Worm (Caenorhabditis elegans): ENCODE data around the gene dop-2.

The dop-2 gene

ce11 chrV:9615725-9616124, 7.4 kb downstream of the dop-2 start, which contains the start of gene pqn-63:
pqn-63 (plus strand) TSS chrV:9616031.
- TF ChIP-seq efl-1 (optimal IDR thresholded peaks at IDR 0.05) (no peak), efl-1 (GFP tag; optimal IDR thresholded peaks at IDR 0.05 in 1 of 2) (peak in 1 of 2 experiments; percentile 14), lin-14 (GFP tag; optimal IDR thresholded peaks at IDR 0.05) (no peak), nhr-11 (tag; optimal IDR thresholded peaks at IDR 0.05) (no peak)

ce11 chrV:9616130-9616529, 7.8 kb downstream of the dop-2 start:
- TF ChIP-seq ceh-8 (GFP tag; optimal IDR thresholded peaks at IDR 0.05) = no peak
- TF ChIP-seq alr-1 (tag; optimal IDR thresholded peaks at IDR 0.05; ENCODE audit: borderline replicate concordance) = no peak
- TF ChIP-seq mep-1 (tag; optimal IDR thresholded peaks at IDR 0.05) = no peak
- no peak for TF ChIP-seq elt-2 (tag; optimal IDR thresholded peaks at IDR 0.05)

ce11 chrV:9616687-9617086, 8.3 kb downstream of the dop-2 start:
- TF ChIP-seq nhr-47 (tag; optimal IDR thresholded peaks at IDR 0.05) (no peak), sox-4 (tag; optimal IDR thresholded peaks at IDR 0.05) (no peak), ces-1 (GFP tag; optimal IDR thresholded peaks at IDR 0.05) (no peak), sptf-1 (tag; optimal IDR thresholded peaks at IDR 0.05) (no peak), lin-13 (GFP tag; optimal IDR thresholded peaks at IDR 0.05) (no peak), snu-23 (GFP tag; optimal IDR thresholded peaks at IDR 0.05) (no peak), ets-5 (GFP tag; IDR thresholded peaks at IDR 0.05) (no peak), ceh-88 (GFP tag; IDR thresholded peaks at IDR 0.05) (no peak), ztf-4 (tag; optimal IDR thresholded peaks at IDR 0.05) (no peak), nhr-12 (tag; optimal IDR thresholded peaks at IDR 0.05) (no peak), C34B4.2 (tag; optimal IDR thresholded peaks at IDR 0.05) (no peak), ceh-8 (GFP tag; optimal IDR thresholded peaks at IDR 0.05) (no peak), jun-1 (tag; optimal IDR thresholded peaks at IDR 0.05) (no peak), C04F5.9 (tag; optimal IDR thresholded peaks at IDR 0.05) (no peak), nhr-237 (tag; optimal IDR thresholded peaks at IDR 0.05) (no peak), nhr-71 (tag; optimal IDR thresholded peaks at IDR 0.05) (no peak)

- TF ChIP-seq swsn-7 (tag; optimal IDR thresholded peaks at IDR 0.05) (no peak), isw-1 (GFP tag; IDR thresholded peaks at IDR 0.05) (no peak), ztf-11 (tag; optimal IDR thresholded peaks at IDR 0.05) (no peak), nhr-71 (tag; optimal IDR thresholded peaks at IDR 0.05) (no peak), ceh-8 (GFP tag; optimal IDR thresholded peaks at IDR 0.05) (peak; percentile 7), nhr-84 (tag; optimal IDR thresholded peaks at IDR 0.05) (no peak), aha-1 (tag; optimal IDR thresholded peaks at IDR 0.05) (no peak), mab-9 (GFP tag; IDR thresholded peaks at IDR 0.05) (no peak), hpl-2 (GFP tag; optimal IDR thresholded peaks at IDR 0.05) (no peak)
Observed at ce11 chrV:9618420-9618819, 10.1 kb downstream of the dop-2 start.

- no peak for TF ChIP-seq pax-3 (tag; optimal IDR thresholded peaks at IDR 0.05)
- TF ChIP-seq nhr-20 (tag; optimal IDR thresholded peaks at IDR 0.05) = no peak
- TF ChIP-seq efl-1 (optimal IDR thresholded peaks at IDR 0.05) = no peak
- peak in 1 of 2 experiments; percentile 5 for TF ChIP-seq efl-1 (GFP tag; optimal IDR thresholded peaks at IDR 0.05 in 1 of 2)
Observed at ce11 chrV:9618919-9619318, 10.6 kb downstream of the dop-2 start, which contains the start of gene idpc-7. idpc-7 (minus strand) TSS chrV:9619019.

- TF ChIP-seq ceh-63 (GFP tag; optimal IDR thresholded peaks at IDR 0.05) = no peak
- TF ChIP-seq unc-98 (GFP tag; IDR thresholded peaks at IDR 0.05) = no peak
- no peak for TF ChIP-seq nhr-71 (tag; optimal IDR thresholded peaks at IDR 0.05)
- TF ChIP-seq unc-62 (GFP tag; optimal IDR thresholded peaks at IDR 0.05) = no peak
- no peak for TF ChIP-seq grh-1 (GFP tag; IDR thresholded peaks at IDR 0.05)
- no peak for TF ChIP-seq lin-15B (tag; optimal IDR thresholded peaks at IDR 0.05)
- no peak for TF ChIP-seq hpl-2 (GFP tag; optimal IDR thresholded peaks at IDR 0.05)
- no peak for TF ChIP-seq zip-4 (GFP tag; optimal IDR thresholded peaks at IDR 0.05)
- no peak for TF ChIP-seq fkh-4 (tag; optimal IDR thresholded peaks at IDR 0.05; ENCODE audit: borderline replicate concordance)
- TF ChIP-seq dsc-1 (tag; optimal IDR thresholded peaks at IDR 0.05) = no peak
- TF ChIP-seq pax-3 (tag; optimal IDR thresholded peaks at IDR 0.05) = no peak
- no peak for TF ChIP-seq nhr-47 (tag; optimal IDR thresholded peaks at IDR 0.05)
Observed at ce11 chrV:9619850-9620249, 11.5 kb downstream of the dop-2 start, which contains the start of gene idpc-6. idpc-6 (plus strand) TSS chrV:9620150.

All from whole organism, L1 larva.